Worm (Caenorhabditis elegans) whole organism, late embryonic: ENCODE results near the gene clec-121.

Experiments used
- C08G9.2 ChIP-seq: sonication (generic microtip); optimal IDR thresholded peaks from 2 replicates; lab custom pipeline; 2016; ENCODE audit warnings: mild to moderate bottlenecking, missing genetic modification characterization, moderate library complexity, missing compliant biosample characterization
- F13H6.1 ChIP-seq: sonication (generic microtip); optimal IDR thresholded peaks from 2 replicates; lab custom pipeline; 2016; ENCODE audit warnings: missing genetic modification characterization, missing compliant biosample characterization
- T23F11.4 ChIP-seq: fragments of 200-800 bp; sonication (Bioruptor generic); optimal IDR thresholded peaks from 2 replicates; lab custom pipeline; 2018; ENCODE audit warnings: mild to moderate bottlenecking, missing genetic modification characterization, missing compliant biosample characterization
- Y22D7AL.16 ChIP-seq: sonication (generic microtip); optimal IDR thresholded peaks from 2 replicates; lab custom pipeline; 2016; ENCODE audit warnings: missing genetic modification characterization, missing compliant biosample characterization
- ceh-19 ChIP-seq: fragments of 200-800 bp; sonication (Bioruptor generic); optimal IDR thresholded peaks from 2 replicates; lab custom pipeline; 2018; ENCODE audit warnings: mild to moderate bottlenecking, missing genetic modification characterization, missing compliant biosample characterization
- ceh-22 ChIP-seq: sonication (generic microtip); optimal IDR thresholded peaks from 2 replicates; lab custom pipeline; 2017; ENCODE audit warnings: missing biosample characterization, missing genetic modification characterization
- ceh-24 ChIP-seq: sonication (generic microtip); optimal IDR thresholded peaks from 2 replicates; lab custom pipeline; 2016; ENCODE audit warnings: mild to moderate bottlenecking, missing genetic modification characterization, missing compliant biosample characterization
- ceh-30 ChIP-seq: fragments of 150-350 bp; optimal IDR thresholded peaks from 2 replicates; lab custom pipeline; 2014; ENCODE audit warnings: missing biosample characterization, missing genetic modification characterization
- ceh-34 ChIP-seq: sonication (generic microtip); optimal IDR thresholded peaks from 2 replicates; lab custom pipeline; 2016; ENCODE audit warnings: mild to moderate bottlenecking, missing genetic modification characterization, missing compliant biosample characterization
- che-1 ChIP-seq: sonication (generic microtip); optimal IDR thresholded peaks from 2 replicates; lab custom pipeline; 2016; ENCODE audit warnings: mild to moderate bottlenecking, missing genetic modification characterization, missing compliant biosample characterization
- dmd-4 ChIP-seq: sonication (generic microtip); optimal IDR thresholded peaks from 2 replicates; lab custom pipeline; 2016; ENCODE audit warnings: borderline replicate concordance, missing genetic modification characterization, missing compliant biosample characterization
- elt-2 ChIP-seq: sonication (generic microtip); optimal IDR thresholded peaks from 2 replicates; lab custom pipeline; 2016; ENCODE audit warnings: missing genetic modification reagents, missing genetic modification characterization, missing compliant biosample characterization
- elt-4 ChIP-seq: sonication (generic microtip); optimal IDR thresholded peaks from 2 replicates; lab custom pipeline; 2016; ENCODE audit warnings: missing genetic modification characterization, missing compliant biosample characterization
- fax-1 ChIP-seq: sonication (generic microtip); optimal IDR thresholded peaks from 2 replicates; lab custom pipeline; 2016; ENCODE audit warnings: missing genotype, missing genetic modification characterization, missing compliant biosample characterization
- hlh-13 ChIP-seq: fragments of 200-800 bp; sonication (Bioruptor generic); optimal IDR thresholded peaks from 2 replicates; lab custom pipeline; 2018; ENCODE audit warnings: mild to moderate bottlenecking, missing genetic modification characterization, missing compliant biosample characterization
- hlh-15 ChIP-seq: sonication (generic microtip); optimal IDR thresholded peaks from 2 replicates; lab custom pipeline; 2016; ENCODE audit warnings: missing genetic modification characterization, missing compliant biosample characterization
- hlh-30 ChIP-seq: sonication (generic microtip); optimal IDR thresholded peaks from 2 replicates; lab custom pipeline; 2017; ENCODE audit warnings: antibody characterized with exemption, missing genetic modification characterization, missing compliant biosample characterization; ENCODE audit not compliant: insufficient read depth
- hlh-6 ChIP-seq: sonication (generic microtip); optimal IDR thresholded peaks from 2 replicates; lab custom pipeline; 2016; ENCODE audit warnings: missing genotype, missing genetic modification characterization, missing compliant biosample characterization
- lin-11 ChIP-seq: fragments of 200-800 bp; sonication (Bioruptor generic); optimal IDR thresholded peaks from 2 replicates; lab custom pipeline; 2018; ENCODE audit warnings: mild to moderate bottlenecking, missing genetic modification characterization, missing compliant biosample characterization
- madf-2 ChIP-seq: sonication (generic microtip); optimal IDR thresholded peaks from 2 replicates; lab custom pipeline; 2017; ENCODE audit warnings: missing genetic modification characterization, missing compliant biosample characterization
- mec-3 ChIP-seq: sonication (generic microtip); optimal IDR thresholded peaks from 2 replicates; lab custom pipeline; 2016; ENCODE audit warnings: borderline replicate concordance, missing genetic modification characterization, missing compliant biosample characterization
- npax-4 ChIP-seq: sonication (generic microtip); optimal IDR thresholded peaks from 2 replicates; lab custom pipeline; 2016; ENCODE audit warnings: missing genetic modification characterization, missing compliant biosample characterization
- odd-2 ChIP-seq: sonication (generic microtip); optimal IDR thresholded peaks from 2 replicates; lab custom pipeline; 2017; ENCODE audit warnings: antibody characterized with exemption, mild to moderate bottlenecking, missing genetic modification characterization, missing compliant biosample characterization
- pqm-1 ChIP-seq: sonication (generic microtip); optimal IDR thresholded peaks from 2 replicates; lab custom pipeline; 2016; ENCODE audit warnings: missing genetic modification characterization, missing compliant biosample characterization
- pros-1 ChIP-seq: fragments of 150-350 bp; optimal IDR thresholded peaks from 2 replicates; lab custom pipeline; 2014; ENCODE audit warnings: missing biosample characterization, missing genetic modification reagents, missing genetic modification characterization
- sdc-2 ChIP-seq: sonication (generic microtip); optimal IDR thresholded peaks from 2 replicates; lab custom pipeline; 2016; ENCODE audit warnings: missing genotype, missing genetic modification characterization, missing compliant biosample characterization
- sox-2 ChIP-seq: fragments of 200-800 bp; sonication (Bioruptor generic); IDR thresholded peaks from 2 replicates; pipeline ENCODE4 v1.3.6; 2022; ENCODE audit warnings: missing genetic modification reagents, missing genetic modification characterization, missing compliant biosample characterization
- syd-9 ChIP-seq: sonication (generic microtip); optimal IDR thresholded peaks from 2 replicates; lab custom pipeline; 2016; ENCODE audit warnings: mild to moderate bottlenecking, missing genetic modification characterization, moderate library complexity, missing compliant biosample characterization
- tbx-2 ChIP-seq: sonication (generic microtip); optimal IDR thresholded peaks from 2 replicates; lab custom pipeline; 2016; ENCODE audit warnings: missing genetic modification characterization, missing compliant biosample characterization
- ttx-3 ChIP-seq: sonication (generic microtip); optimal IDR thresholded peaks from 2 replicates; lab custom pipeline; 2016; ENCODE audit warnings: missing genetic modification reagents, missing genetic modification characterization, missing compliant biosample characterization
- unc-3 ChIP-seq, 2 experiments: fragments of 200-800 bp in 1 of 2; sonication (Bioruptor generic) in 1 of 2; sonication (generic microtip) in 1 of 2; conservative IDR thresholded peaks in 1 of 2; optimal IDR thresholded peaks in 1 of 2; 2 replicates each; pipeline versions ENCODE4 v1.3.6 to Lab custom; 2016 to 2022; ENCODE audit warnings: missing compliant biosample characterization in 2 of 2, missing genetic modification characterization in 2 of 2, missing genetic modification reagents in 1 of 2
- zip-5 ChIP-seq: sonication (generic microtip); optimal IDR thresholded peaks from 2 replicates; lab custom pipeline; 2016; ENCODE audit warnings: missing genetic modification characterization, missing compliant biosample characterization

The clec-121 gene

DNA sequence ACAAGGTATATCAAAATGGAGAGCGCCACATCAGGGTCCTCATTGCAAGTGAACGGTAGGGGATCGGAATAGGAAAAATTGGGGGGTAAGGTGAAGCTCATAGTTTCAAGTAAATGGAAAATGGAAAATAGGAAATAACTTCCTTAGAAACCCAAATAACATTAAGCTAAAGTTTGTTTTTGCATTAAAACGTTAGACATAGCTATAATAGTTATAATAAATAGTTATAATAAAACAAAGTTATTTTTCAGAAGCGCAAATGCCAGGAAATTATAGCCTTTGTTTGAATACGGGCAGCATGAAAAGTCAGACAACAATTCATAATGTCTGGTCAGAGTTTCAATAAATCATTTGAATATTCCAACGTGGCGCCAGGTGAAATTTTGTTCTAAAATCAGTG lies 1.6 kb upstream of the clec-121 start, which contains the start of gene srg-24:
Gene srg-24, minus strand, starts transcription at position 101 of the 400 bp plus-strand sequence.
- TF ChIP-seq unc-3 (GFP tag; conservative IDR thresholded peaks at IDR 0.05; lab: Robert Waterston, UW), result no peak
- TF ChIP-seq unc-3 (tag; optimal IDR thresholded peaks at IDR 0.05; lab: Kevin White, UChicago), result no peak
- no peak for TF ChIP-seq zip-5

ce11 chrII:3105765-3106164 lies 3.6 kb downstream of the clec-121 start, which contains the start of gene clec-122:
TSS of gene clec-122 (plus strand) at chrII:3106065.
- no peak for TF ChIP-seq hlh-13 (GFP tag; lab: Kevin White, UChicago)
- no peak for TF ChIP-seq ttx-3
- TF ChIP-seq npax-4 (tag; lab: Kevin White, UChicago), result no peak
- TF ChIP-seq pros-1, result no peak
- TF ChIP-seq T23F11.4 (GFP tag; lab: Kevin White, UChicago), result no peak

ce11 chrII:3108101-3108500 lies 6.0 kb downstream of the clec-121 start:
- TF ChIP-seq sox-2 (GFP tag; lab: Robert Waterston, UW) (no peak), madf-2 (tag; lab: Kevin White, UChicago) (no peak), odd-2 (tag; lab: Kevin White, UChicago) (no peak), hlh-6 (peak; percentile 34)
- TF ChIP-seq, all 69 proteins: peak for 1

DNA sequence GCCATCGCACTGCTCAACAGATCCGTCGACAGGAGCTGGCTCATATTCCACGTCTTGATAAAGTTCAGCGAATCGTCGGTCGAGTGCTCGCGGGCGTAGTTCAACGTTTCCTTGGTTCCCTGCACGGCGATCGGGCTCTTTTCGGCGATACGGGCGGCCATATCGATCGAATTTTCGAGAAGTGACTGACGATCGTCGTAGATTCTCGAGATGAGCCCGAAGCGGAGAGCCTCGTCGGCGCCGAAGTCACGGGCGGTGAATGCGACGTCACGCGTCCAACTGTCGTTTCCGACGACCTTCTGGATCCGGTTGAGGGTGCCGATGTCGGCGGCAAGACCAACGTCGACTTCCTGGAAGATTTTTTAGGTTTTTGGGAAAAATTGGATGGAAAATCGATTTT lies 7.4 kb downstream of the clec-121 start:
- TF ChIP-seq ceh-19, result no peak
- no peak for TF ChIP-seq zip-5
- no peak for TF ChIP-seq mec-3 (tag; lab: Kevin White, UChicago)
- TF ChIP-seq ceh-30 (tag; lab: Kevin White, UChicago), result no peak
- no peak for TF ChIP-seq C08G9.2
- no peak for TF ChIP-seq sox-2 (GFP tag; lab: Robert Waterston, UW)
- no peak for TF ChIP-seq fax-1 (tag; lab: Kevin White, UChicago)
- no peak for TF ChIP-seq che-1
- TF ChIP-seq tbx-2 (tag; lab: Kevin White, UChicago), result no peak
- no peak for TF ChIP-seq hlh-15 (tag; lab: Kevin White, UChicago)
- no peak for TF ChIP-seq elt-2 (tag; lab: Kevin White, UChicago)
- TF ChIP-seq hlh-30, result no peak
- TF ChIP-seq Y22D7AL.16 (tag; lab: Kevin White, UChicago), result no peak
- TF ChIP-seq pros-1, result no peak
- TF ChIP-seq hlh-13 (GFP tag; lab: Kevin White, UChicago), result no peak
- TF ChIP-seq pqm-1 (tag; lab: Kevin White, UChicago), result no peak

- TF ChIP-seq ceh-19 (no peak), tbx-2 (tag; lab: Kevin White, UChicago) (no peak), Y22D7AL.16 (tag; lab: Kevin White, UChicago) (no peak), madf-2 (tag; lab: Kevin White, UChicago) (no peak), lin-11 (tag; lab: Kevin White, UChicago) (no peak), syd-9 (no peak), ceh-34 (no peak), dmd-4 (tag; lab: Kevin White, UChicago) (no peak), ceh-22 (tag; lab: Kevin White, UChicago) (no peak), F13H6.1 (tag; lab: Kevin White, UChicago) (no peak), hlh-15 (tag; lab: Kevin White, UChicago) (no peak), ceh-24 (no peak), elt-4 (tag; lab: Kevin White, UChicago) (no peak), sdc-2 (tag; lab: Kevin White, UChicago) (no peak)
Observed at ce11 chrII:3110099-3110498, 8.0 kb downstream of the clec-121 start.

DNA sequence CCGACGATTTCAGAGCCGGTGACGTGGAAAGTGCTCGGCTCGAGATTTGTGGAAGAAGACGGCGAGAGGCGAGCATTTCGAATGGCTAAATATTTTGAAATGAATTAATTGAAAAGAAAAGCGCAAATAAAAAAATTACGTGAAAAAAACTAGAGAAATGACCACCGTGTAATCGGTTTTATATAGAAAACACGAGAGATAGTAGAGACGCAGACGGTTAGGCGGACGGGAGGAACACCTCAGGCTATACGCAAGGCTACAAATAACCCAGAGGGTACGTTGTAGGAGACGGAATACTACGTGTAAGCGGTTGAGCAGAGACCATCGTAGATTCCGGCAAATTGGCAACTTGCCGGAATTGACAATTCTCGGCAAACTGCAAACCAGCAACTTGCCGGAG lies 9.0 kb downstream of the clec-121 start, which contains the start of gene Y25C1A.13:
Gene Y25C1A.13, minus strand, starts transcription at position 101 of the 400 bp plus-strand sequence.
- TF ChIP-seq dmd-4 (tag; lab: Kevin White, UChicago), result no peak
